Worm (Caenorhabditis elegans) whole organism, L4/young adult: ENCODE data around the gene F09C8.2.

Experiments used
- W03F9.2 ChIP-seq: fragments of 150-350 bp; optimal IDR thresholded peaks from 2 replicates; lab custom pipeline; 2014; ENCODE audit warnings: missing biosample characterization, missing genetic modification characterization
- dao-5 ChIP-seq: sonication (generic microtip); optimal IDR thresholded peaks from 2 replicates; lab custom pipeline; 2016; ENCODE audit warnings: missing genotype, missing genetic modification characterization, moderate library complexity, missing compliant biosample characterization
- him-1 ChIP-seq: sonication (generic microtip); optimal IDR thresholded peaks from 2 replicates; lab custom pipeline; 2016; ENCODE audit warnings: missing genotype, missing genetic modification reagents, missing genetic modification characterization, missing compliant biosample characterization

DNA sequence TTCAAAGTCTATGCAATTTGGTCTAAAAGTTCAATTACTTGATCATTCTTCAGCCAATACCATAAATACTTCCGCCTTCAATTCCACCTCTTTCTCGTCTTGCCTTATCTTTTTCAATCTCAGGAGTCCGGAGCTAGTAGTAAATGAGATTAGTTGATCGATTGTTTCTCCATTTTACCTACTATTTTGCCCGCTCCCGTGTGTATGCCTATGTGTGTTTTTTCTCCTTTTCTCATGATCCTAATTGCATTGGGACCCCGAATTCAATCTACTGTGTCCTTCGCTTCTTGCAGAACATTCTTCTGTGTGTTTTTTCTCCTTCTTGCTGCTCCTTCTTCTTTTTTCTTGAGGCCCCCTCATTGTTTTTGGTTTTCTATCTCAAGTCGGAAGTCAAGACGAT lies 30.5 kb downstream of the F09C8.2 start:
- TF ChIP-seq him-1: no peak
- no peak for TF ChIP-seq dao-5 (tag; lab: Kevin White, UChicago)
- TF ChIP-seq W03F9.2 (tag; lab: Kevin White, UChicago): no peak
